Worm (Caenorhabditis elegans): ENCODE data around the gene ckk-1.

The ckk-1 gene

DNA sequence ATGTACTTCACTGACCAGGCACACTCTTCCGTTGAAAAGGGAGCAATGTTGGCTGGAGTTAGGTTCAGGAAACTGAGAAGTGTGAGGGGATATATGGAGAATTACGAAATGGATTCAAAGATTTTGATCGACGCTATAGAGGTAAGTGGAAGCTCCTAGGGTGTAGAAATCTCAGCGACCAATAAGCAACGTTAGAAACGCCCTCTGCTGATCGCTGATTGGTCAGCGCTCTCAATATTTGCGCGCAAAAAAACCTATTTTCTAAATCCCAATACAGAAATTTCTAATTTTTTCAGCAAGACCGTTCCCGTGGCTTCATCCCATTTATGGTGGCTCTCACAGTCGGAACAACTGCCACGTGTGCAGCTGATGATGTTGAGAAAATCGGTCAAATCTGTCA, 19.6 kb upstream of the ckk-1 start:
- TF ChIP-seq dao-5 (tag; optimal IDR thresholded peaks at IDR 0.05), result no peak
- TF ChIP-seq him-1 (tag; optimal IDR thresholded peaks at IDR 0.05), result no peak
- TF ChIP-seq W03F9.2 (tag; optimal IDR thresholded peaks at IDR 0.05), result no peak

DNA sequence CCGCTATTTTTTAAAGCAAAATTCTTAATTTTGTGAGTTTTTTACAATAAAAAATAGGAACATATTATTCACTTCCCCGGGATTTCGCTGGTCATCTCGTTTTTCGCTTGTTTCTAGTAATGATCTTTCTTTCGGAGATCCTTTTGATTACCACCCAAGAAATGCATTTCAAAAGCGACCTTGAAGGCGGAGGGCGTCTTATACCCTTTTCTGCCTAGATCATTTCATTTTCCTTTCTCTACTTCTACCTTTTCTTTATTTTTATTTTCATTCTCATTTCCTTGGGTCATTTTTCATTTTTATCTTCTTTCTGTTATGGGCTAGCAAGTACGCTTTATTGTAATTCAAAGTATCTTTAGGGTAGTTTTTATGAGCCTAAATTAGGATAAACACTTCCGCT, 15.1 kb upstream of the ckk-1 start:
- TF ChIP-seq him-1 (tag; optimal IDR thresholded peaks at IDR 0.05) (no peak), dao-5 (tag; optimal IDR thresholded peaks at IDR 0.05) (no peak), W03F9.2 (tag; optimal IDR thresholded peaks at IDR 0.05) (no peak)

DNA sequence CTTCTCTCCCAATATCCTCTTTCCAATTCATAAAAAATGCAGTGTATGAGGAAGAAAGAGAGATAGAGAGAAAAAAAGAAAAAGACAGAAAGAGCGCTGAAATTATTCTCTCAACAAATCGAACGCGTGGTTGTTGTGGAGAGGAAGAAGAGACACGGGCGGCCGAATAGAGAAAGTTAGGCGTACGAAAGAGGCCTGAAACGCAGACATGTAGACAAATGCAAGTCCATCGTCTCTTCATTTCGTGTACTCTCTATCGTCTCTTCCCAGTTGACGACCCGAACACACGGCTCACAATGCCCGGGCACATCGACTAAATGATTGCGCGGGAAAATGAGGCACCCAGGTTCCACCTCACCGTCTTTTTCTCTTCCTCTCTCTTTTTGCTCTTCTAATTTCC, 14.0 kb upstream of the ckk-1 start:
- peak; percentile 35 for TF ChIP-seq W03F9.2 (tag; optimal IDR thresholded peaks at IDR 0.05)
- TF ChIP-seq dao-5 (tag; optimal IDR thresholded peaks at IDR 0.05), result no peak
- TF ChIP-seq him-1 (tag; optimal IDR thresholded peaks at IDR 0.05), result peak; percentile 57

DNA sequence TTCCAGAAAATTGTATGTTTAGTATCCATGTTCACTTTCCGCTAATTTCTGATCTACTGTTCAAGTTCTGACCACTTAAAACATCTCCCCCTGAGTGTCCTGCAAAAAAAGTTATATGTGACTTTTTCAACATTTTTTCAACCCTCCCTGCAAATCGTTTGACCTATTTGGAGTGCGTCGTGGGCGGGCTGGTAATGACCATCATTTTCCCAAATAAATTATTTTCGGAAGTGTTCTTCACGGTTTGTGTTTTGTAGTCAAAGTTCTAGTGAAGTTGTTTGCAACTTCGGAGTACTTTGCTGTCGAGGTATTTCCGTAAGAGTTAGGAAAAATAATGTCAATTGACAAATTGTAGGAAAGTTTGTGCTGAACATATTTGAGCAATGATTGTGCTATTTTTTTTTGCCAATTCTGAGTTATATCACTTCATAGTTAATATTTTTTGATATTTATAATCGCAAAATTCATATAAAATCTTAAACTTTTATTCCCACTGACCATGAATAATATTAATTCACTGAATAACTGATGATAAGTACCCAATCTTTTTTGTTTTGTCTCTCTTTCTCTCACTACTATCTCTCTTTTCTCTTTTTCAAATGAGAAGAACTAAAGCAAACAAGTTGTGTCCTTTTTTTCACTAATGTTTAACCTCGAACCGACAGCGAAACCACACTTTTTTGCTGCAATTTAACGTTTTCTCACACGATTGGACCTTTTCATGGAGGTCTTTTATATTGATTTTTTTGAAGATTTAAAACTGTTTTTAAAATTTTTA, 12.9 kb upstream of the ckk-1 start:
- TF ChIP-seq W03F9.2 (tag; optimal IDR thresholded peaks at IDR 0.05), result no peak
- no peak for TF ChIP-seq him-1 (tag; optimal IDR thresholded peaks at IDR 0.05)
- TF ChIP-seq dao-5 (tag; optimal IDR thresholded peaks at IDR 0.05), result no peak

DNA sequence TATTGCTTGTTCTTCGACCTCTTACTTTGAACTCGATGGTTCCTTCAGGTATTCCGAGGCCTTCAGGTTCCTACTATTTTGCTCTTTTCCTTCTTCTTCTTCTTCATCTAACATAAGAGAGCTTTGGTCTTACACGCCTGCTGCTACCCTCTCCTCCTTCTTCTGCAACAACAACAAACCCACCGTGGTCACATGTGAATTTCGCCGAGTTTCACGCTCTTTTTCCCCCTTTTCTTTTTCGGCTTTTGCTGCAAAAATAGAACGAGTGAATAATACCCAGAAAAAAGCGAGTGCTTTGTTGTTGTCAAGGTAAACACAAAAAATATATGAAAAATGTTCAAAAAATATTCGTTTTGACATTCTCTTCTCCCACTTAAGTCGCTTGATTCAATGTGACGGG, 11.9 kb upstream of the ckk-1 start:
- TF ChIP-seq W03F9.2 (tag; optimal IDR thresholded peaks at IDR 0.05) (no peak), him-1 (tag; optimal IDR thresholded peaks at IDR 0.05) (no peak), dao-5 (tag; optimal IDR thresholded peaks at IDR 0.05) (no peak)

DNA sequence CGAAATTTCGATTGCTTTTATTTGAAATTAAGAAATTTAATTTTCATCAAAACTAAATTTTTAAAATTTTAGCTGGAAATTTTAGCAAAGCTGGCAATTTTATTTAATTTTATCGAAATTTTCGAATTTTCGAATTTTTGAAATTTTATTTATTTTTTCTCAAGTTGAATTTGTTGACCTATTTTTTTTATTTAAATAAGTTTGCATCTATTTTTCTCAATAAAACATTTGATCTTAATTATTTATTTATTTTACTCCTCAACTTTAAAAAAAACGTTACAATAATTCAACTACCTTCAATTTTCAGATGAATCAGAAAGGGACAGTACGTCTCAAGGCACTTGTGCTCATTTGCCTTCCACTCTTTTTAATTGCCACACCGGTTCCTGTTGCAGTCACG, 10.4 kb upstream of the ckk-1 start, which contains the start of gene daf-4:
TSS of gene daf-4 (plus strand) at position 301 of the 400 bp plus-strand sequence.
- TF ChIP-seq dao-5 (tag; optimal IDR thresholded peaks at IDR 0.05), result no peak
- no peak for TF ChIP-seq W03F9.2 (tag; optimal IDR thresholded peaks at IDR 0.05)
- TF ChIP-seq him-1 (tag; optimal IDR thresholded peaks at IDR 0.05), result no peak

DNA sequence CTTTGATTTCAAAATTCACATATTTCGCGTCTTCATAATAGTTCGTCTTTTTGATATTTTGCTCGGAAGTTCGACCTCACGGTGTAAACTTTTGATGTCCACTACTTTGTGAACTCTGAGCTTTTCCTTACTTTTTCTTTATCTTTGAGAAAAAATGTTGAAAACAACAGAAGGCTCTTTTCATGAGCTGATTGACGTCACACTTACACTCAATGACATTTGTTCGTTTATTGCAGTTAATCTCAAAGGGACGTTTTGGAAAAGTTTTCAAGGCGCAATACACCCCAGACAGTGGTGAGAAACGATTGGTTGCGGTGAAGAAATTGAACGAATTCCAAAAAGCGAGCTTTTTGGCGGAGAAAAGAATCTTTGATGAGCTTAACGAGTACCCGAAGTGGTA, 6.1 kb upstream of the ckk-1 start:
- no peak for TF ChIP-seq dao-5 (tag; optimal IDR thresholded peaks at IDR 0.05)
- no peak for TF ChIP-seq W03F9.2 (tag; optimal IDR thresholded peaks at IDR 0.05)

DNA sequence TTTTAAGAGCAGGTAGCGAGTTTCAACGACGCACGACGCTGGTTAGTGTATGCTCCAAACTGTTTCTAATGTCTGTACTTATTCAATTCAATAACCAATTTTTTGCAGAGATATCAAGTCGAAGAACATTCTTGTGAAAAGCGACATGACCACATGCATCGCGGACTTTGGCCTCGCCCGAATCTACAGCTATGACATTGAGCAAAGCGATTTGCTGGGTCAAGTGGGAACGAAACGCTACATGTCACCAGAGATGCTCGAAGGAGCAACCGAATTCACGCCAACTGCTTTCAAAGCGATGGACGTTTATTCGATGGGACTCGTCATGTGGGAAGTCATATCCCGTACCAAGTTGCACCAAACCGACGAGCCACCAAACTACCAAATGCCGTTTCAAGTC, 4.9 kb upstream of the ckk-1 start:
- TF ChIP-seq him-1 (tag; optimal IDR thresholded peaks at IDR 0.05) (no peak), W03F9.2 (tag; optimal IDR thresholded peaks at IDR 0.05) (no peak), dao-5 (tag; optimal IDR thresholded peaks at IDR 0.05) (no peak)

DNA sequence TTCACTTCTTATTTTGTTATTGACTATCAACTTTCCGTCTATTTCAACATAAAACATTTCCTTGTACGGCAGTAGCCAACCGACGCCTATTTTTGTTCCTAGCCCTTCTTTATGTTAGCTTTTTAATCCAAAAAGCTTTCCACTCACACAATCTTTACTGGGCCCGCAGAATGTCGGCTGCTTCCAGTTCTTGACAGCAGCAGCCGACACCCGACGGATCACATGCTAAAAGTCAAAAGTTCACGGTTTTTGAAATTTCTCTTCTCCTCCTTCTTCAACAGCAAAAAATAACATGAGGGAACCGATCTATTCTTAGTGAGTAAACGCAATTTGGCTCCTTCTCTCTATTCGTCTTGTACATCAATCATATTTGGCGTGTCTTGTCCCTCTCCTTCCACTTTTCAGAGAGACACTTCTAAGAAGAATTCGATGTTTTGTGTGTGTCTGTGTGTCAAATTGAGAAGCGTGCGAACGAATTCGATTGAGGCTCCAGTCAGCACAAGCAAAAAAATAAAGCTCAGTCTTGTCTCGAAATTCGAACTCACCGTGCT, 2.8 kb upstream of the ckk-1 start:
- TF ChIP-seq dao-5 (tag; optimal IDR thresholded peaks at IDR 0.05) (no peak), W03F9.2 (tag; optimal IDR thresholded peaks at IDR 0.05) (no peak), him-1 (tag; optimal IDR thresholded peaks at IDR 0.05) (no peak)

DNA sequence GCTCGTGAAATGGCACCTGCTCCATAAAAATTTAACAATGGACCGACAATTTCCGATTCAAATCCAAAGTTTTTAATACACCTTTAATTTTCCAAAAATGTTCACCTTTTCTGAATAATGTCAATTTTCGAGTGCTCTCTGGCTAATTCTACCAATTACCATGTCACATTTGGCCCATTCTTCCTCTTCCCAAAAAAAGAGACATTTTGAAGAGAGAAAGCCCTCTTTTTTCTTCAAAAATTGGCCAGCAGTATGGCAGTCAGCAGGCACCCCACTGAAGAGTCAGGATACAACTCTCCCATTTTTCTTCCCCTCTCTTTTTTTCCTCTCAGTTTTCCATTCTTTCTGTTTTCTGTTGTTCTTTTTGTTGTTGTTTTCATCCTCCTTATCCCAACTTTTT, 770 bp upstream of the ckk-1 start:
- TF ChIP-seq W03F9.2 (tag; optimal IDR thresholded peaks at IDR 0.05) (no peak), him-1 (tag; optimal IDR thresholded peaks at IDR 0.05) (no peak), dao-5 (tag; optimal IDR thresholded peaks at IDR 0.05) (no peak)

DNA sequence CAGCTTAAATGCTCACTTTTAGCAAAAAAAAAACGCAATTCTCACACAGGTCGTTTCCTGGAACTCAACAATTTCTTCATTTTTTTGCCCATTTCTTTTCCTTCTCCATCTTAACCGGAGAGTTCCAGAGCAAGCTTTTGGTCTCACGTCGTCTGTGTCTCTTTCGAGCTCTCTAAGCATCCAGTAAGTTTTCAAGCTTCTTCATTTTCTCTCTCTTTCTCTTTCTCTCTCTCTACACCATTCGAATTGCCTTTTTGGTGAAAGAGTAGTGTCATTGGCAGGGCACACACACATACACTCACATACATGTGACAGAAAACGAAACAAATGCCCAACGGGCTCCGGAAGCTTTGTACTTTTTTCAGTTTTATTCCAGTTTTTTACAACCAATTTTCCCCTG, 4.6 kb downstream of the ckk-1 start:
- no peak for TF ChIP-seq W03F9.2 (tag; optimal IDR thresholded peaks at IDR 0.05)
- TF ChIP-seq him-1 (tag; optimal IDR thresholded peaks at IDR 0.05), result no peak
- TF ChIP-seq dao-5 (tag; optimal IDR thresholded peaks at IDR 0.05), result no peak

DNA sequence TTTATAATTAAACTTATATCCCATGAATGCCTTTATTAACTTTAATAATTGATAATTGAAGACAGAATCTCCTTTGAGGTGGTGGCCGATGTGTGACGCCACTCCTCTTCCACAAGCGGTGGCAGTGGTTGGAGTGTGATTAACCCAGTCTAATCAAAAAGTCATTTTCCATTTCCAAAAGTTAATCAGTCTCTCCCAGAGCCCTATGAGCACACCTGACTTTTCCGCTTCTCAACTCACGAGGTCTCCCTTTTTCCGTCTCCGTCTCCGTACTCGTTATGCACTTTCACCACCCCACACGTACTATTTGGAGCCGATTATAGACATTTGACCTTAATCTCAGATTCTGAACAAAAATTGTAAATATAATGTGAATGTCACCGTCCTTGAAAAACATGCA, 7.4 kb downstream of the ckk-1 start:
- TF ChIP-seq dao-5 (tag; optimal IDR thresholded peaks at IDR 0.05) (no peak), him-1 (tag; optimal IDR thresholded peaks at IDR 0.05) (no peak), W03F9.2 (tag; optimal IDR thresholded peaks at IDR 0.05) (no peak)

DNA sequence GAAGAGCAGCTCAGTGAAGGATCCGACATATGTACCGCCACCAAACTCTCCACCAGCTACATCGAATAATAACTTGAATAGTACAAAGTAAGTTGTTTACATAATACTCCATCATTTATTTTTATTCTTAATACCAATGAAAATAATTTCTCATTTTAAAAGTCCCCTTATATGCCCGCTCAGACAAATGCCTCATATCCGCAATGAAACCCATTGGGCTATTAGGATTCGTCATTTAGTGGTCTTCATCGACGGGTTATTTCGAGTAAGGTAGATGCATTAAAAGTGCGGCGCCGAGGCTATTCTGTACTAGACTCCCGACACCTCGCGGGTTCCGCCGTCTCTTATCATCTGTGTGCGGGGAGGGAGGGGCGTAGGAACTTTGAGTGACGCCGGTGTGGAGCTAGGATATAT, 18.4 kb downstream of the ckk-1 start:
- no peak for TF ChIP-seq dao-5 (tag; optimal IDR thresholded peaks at IDR 0.05)
- peak; percentile 20 for TF ChIP-seq W03F9.2 (tag; optimal IDR thresholded peaks at IDR 0.05)
- no peak for TF ChIP-seq him-1 (tag; optimal IDR thresholded peaks at IDR 0.05)

DNA sequence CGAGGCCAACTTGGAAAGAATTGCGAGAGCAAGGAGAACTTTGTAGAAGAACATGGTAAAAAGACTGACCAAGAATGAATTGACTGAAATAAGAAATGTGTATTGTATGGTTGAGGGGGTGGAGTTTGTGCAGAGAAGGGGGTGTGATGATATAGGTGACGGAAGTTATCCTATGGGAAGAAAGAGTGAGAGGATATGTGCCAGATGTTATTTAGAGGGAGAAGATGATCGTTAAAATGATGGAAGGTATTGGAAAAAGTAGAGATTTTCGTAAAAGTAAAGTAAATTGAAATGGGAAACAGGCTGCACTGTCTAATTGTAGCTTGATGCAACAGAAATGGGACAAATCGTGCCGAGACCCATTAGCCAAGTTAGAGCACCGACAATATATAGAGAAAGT, 21.7 kb downstream of the ckk-1 start, which contains the start of gene sdz-21:
TSS of gene sdz-21 (minus strand) at position 101 of the 400 bp plus-strand sequence.
- TF ChIP-seq W03F9.2 (tag; optimal IDR thresholded peaks at IDR 0.05), result no peak
- TF ChIP-seq dao-5 (tag; optimal IDR thresholded peaks at IDR 0.05), result no peak
- TF ChIP-seq him-1 (tag; optimal IDR thresholded peaks at IDR 0.05), result no peak

DNA sequence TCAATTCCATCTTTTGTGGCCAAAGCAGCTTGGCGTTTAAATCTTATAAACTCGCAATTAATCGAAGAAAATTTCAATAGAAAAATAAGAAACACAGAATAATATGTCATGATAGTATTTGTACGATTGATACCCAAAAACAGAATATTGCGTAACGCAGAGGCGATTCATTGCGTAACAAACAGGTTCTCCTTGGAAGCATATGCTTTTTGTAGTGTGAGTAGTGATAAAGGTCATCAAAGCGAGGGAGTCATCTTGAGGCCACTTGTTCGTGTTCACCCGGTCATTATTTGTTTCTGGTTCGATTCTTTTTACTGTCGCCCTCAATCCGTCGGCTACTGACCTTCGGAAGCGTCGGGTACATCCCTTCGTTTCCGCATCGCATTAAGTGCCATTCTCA, 25.7 kb downstream of the ckk-1 start, which contains the start of gene F54E7.6:
TSS of gene F54E7.6 (minus strand) at position 110 of the 400 bp plus-strand sequence.
- no peak for TF ChIP-seq dao-5 (tag; optimal IDR thresholded peaks at IDR 0.05)
